Fruit fly (Drosophila melanogaster) whole organism, prepupa: Measurements from ENCODE around the gene CG16756.

Source experiments
- CG6808 ChIP-seq: fragments of 200-800 bp; sonication (Bioruptor generic); optimal IDR thresholded peaks from 3 replicates; lab custom pipeline; 2017; ENCODE audit warnings: missing biosample characterization, missing genetic modification characterization, mild to moderate bottlenecking, moderate library complexity, missing genetic modification reagents
- Hr38 ChIP-seq: sonication (Bioruptor generic); optimal IDR thresholded peaks from 2 replicates; lab custom pipeline; 2016; ENCODE audit warnings: missing biosample characterization, missing genetic modification characterization
- spab ChIP-seq: fragments of 200-800 bp; sonication (Bioruptor generic); optimal IDR thresholded peaks from 2 replicates; lab custom pipeline; 2017; ENCODE audit warnings: missing biosample characterization, mild to moderate bottlenecking, missing genetic modification characterization, missing genetic modification reagents

DNA sequence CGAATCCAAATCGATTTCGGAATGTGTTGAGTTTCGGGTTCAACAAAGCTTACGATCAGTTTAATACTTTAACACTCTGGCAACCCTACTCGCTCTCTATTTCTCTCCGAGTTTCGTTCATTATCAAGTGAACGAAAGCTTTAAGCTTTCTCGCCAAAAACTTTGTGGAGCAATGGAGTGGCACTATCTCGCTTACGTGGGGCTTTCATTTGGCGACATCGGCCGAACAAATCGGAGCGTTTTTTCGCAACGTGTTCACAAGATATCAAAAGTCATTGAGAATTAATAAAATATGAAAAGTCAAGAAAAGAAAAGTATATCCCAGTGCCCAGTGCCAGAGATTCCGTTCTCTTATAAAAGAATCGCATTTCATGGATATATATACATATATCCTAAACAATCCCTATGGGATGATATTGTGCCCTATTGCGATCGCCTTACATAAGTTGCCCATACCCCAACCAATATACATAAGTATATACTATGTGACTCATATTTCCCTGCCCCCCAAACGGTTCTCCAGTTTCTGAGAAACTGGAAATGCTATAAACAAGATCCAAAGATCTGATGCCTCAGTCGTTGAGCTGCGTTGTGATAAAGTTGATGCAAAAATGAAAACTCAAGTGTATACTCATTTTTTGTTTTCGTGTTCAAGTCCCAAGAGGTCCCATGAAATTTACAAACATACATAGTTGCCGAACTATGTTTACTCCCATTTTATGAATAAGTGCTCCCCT is 1.2 kb downstream of the CG16756 start:
- TF ChIP-seq Hr38 (GFP tag; lab: Kevin White, UChicago) (no peak), CG6808 (no peak), spab (no peak)
